Fruit fly (Drosophila melanogaster): Measurements from ENCODE around the gene ND-B14.5B.

The ND-B14.5B gene

dm6 chr2L:3152696-3153613 lies 7.3 kb upstream of the ND-B14.5B start (continued):
- TF ChIP-seq bcd (GFP tag; optimal IDR thresholded peaks at IDR 0.05) (peak; percentile 92), dmrt11E (tag; optimal IDR thresholded peaks at IDR 0.05) (peak; percentile 95), Bgb (GFP tag; IDR thresholded peaks at IDR 0.05; ENCODE audit: partially characterized antibody) (no peak), CG10267 (tag; optimal IDR thresholded peaks at IDR 0.05) (peak; percentile 88), lab (GFP tag; optimal IDR thresholded peaks at IDR 0.05) (peak; percentile 92), CG43689 (GFP tag; IDR thresholded peaks at IDR 0.05) (peak; percentile 91), Nf-YA (GFP tag; IDR thresholded peaks at IDR 0.05) (peak; percentile 89), CG7372 (GFP tag; IDR thresholded peaks at IDR 0.05) (peak; percentile 89), TFAM (GFP tag; optimal IDR thresholded peaks at IDR 0.05) (peak; percentile 69), CG4282 (GFP tag; optimal IDR thresholded peaks at IDR 0.05) (peak; percentile 85), Neu2 (GFP tag; optimal IDR thresholded peaks at IDR 0.05; ENCODE audit: borderline replicate concordance) (peak; percentile 10), E2f1 (GFP tag; IDR thresholded peaks at IDR 0.05) (peak; percentile 86), nom (GFP tag; optimal IDR thresholded peaks at IDR 0.05) (peak; percentile 13), sob (GFP tag; IDR thresholded peaks at IDR 0.05) (peak; percentile 93), cato (GFP tag; optimal IDR thresholded peaks at IDR 0.05; ENCODE audit: borderline replicate concordance) (peak; percentile 93), Vsx1 (GFP tag; optimal IDR thresholded peaks at IDR 0.05) (peak; percentile 83), dati (GFP tag; IDR thresholded peaks at IDR 0.05) (peak; percentile 90), sr (GFP tag; IDR thresholded peaks at IDR 0.05) (peak; percentile 81; the same call in 2 of the 3 replicates), az2 (GFP tag; optimal IDR thresholded peaks at IDR 0.05) (peak; percentile 95), Awh (GFP tag; IDR thresholded peaks at IDR 0.05) (peak; percentile 98), abd-A (tag; optimal IDR thresholded peaks at IDR 0.05) (no peak), CG33557 (GFP tag; optimal IDR thresholded peaks at IDR 0.05) (peak; percentile 88), CG30403 (GFP tag; optimal IDR thresholded peaks at IDR 0.05) (peak; percentile 94), CG3065 (GFP tag; optimal IDR thresholded peaks at IDR 0.05) (peak; percentile 87), C15 (GFP tag; IDR thresholded peaks at IDR 0.05) (peak; percentile 65; the same call in 1 of the 3 replicates), tup (GFP tag; optimal IDR thresholded peaks at IDR 0.05) (peak; percentile 81), sisA (GFP tag; IDR thresholded peaks at IDR 0.05) (peak; percentile 98), Pdp1 (GFP tag; optimal IDR thresholded peaks at IDR 0.05) (peak; percentile 89 to 91), ro (GFP tag; IDR thresholded peaks at IDR 0.05) (peak; percentile 85), CG13894 (tag; optimal IDR thresholded peaks at IDR 0.05) (no peak), bbx (GFP tag; IDR thresholded peaks at IDR 0.05; ENCODE audit: partially characterized antibody) (no peak), Dfd (GFP tag; optimal IDR thresholded peaks at IDR 0.05) (no peak), CG16815 (GFP tag; optimal IDR thresholded peaks at IDR 0.05) (peak; percentile 86)

- peak; percentile 75 for TF ChIP-seq Ets65A (GFP tag)
- no peak for TF ChIP-seq NFAT (GFP tag; IDR thresholded peaks at IDR 0.05)
- TF ChIP-seq sens (GFP tag), result peak; percentile 58
Observed at dm6 chr2L:3151657-3152056, 6.0 kb upstream of the ND-B14.5B start.

dm6 chr2L:3148959-3149591 lies 3.4 kb upstream of the ND-B14.5B start:
- no peak for TF ChIP-seq CG14667 (GFP tag; IDR thresholded peaks at IDR 0.05)
- peak; percentile 39; the same call in 1 of the 2 replicates for TF ChIP-seq Drgx (GFP tag; IDR thresholded peaks at IDR 0.05)
- TF ChIP-seq jumu (GFP tag; optimal IDR thresholded peaks at IDR 0.05), result no peak
- peak; percentile 27 for TF ChIP-seq CG8359 (GFP tag; optimal IDR thresholded peaks at IDR 0.05; ENCODE audit: borderline replicate concordance)
- TF ChIP-seq Ada2b (GFP tag; IDR thresholded peaks at IDR 0.05), result no peak
- peak in 1 of 2 experiments; percentile 0 for TF ChIP-seq bsh (GFP tag; optimal IDR thresholded peaks at IDR 0.05)
- TF ChIP-seq Xrp1 (GFP tag; IDR thresholded peaks at IDR 0.05), result peak; percentile 42; the same call in 1 of the 2 replicates
- TF ChIP-seq Mad (GFP tag; optimal IDR thresholded peaks at IDR 0.05), result no peak
- TF ChIP-seq dmrt11E (tag; optimal IDR thresholded peaks at IDR 0.05), result peak; percentile 19
- no peak for TF ChIP-seq Doc2 (GFP tag; IDR thresholded peaks at IDR 0.05)
- peak; percentile 7 for TF ChIP-seq Asciz (GFP tag; optimal IDR thresholded peaks at IDR 0.05)
- no peak for TF ChIP-seq MBD-R2 (GFP tag; IDR thresholded peaks at IDR 0.05)

Data from whole organism, embryonic.